Fruit fly (Drosophila melanogaster): ENCODE results near the gene CG45079.
A peak's percentile ranks its signal among the peaks of the same experiment; 100 is the strongest.

CG45079 gene

dm6 chr3R:17151376-17152026 lies 27.2 kb downstream of the CG45079 start, which contains the start of gene CG5292 (continued):
- TF ChIP-seq CG6808 (GFP tag; optimal IDR thresholded peaks at IDR 0.05) (peak; percentile 54), CG7368 (GFP tag; optimal IDR thresholded peaks at IDR 0.05) (no peak), Lpt (GFP tag; optimal IDR thresholded peaks at IDR 0.05) (no peak), CG31627 (GFP tag; optimal IDR thresholded peaks at IDR 0.05) (peak; percentile 27), CG6792 (GFP tag; optimal IDR thresholded peaks at IDR 0.05) (peak; percentile 52)
